Fruit fly (Drosophila melanogaster) whole organism, embryonic: Measurements from ENCODE around the gene Rpp14b.

Experiments
- BEAF-32 ChIP-seq: fragments of 200-800 bp; sonication (Bioruptor generic); optimal IDR thresholded peaks from 3 replicates; lab custom pipeline; 2017; ENCODE audit warnings: missing biosample characterization, missing genetic modification characterization, mild to moderate bottlenecking, moderate library complexity, missing genetic modification reagents
- C15 ChIP-seq: fragments of 200-800 bp; sonication (Bioruptor generic); IDR thresholded peaks from 3 replicates; pipeline ENCODE4 v1.3.6; 2022; ENCODE audit warnings: missing biosample characterization, missing genetic modification characterization
- CG10366 ChIP-seq: fragments of 200-800 bp; sonication (Bioruptor generic); IDR thresholded peaks from 2 replicates; pipeline ENCODE4 v1.3.6; 2022; ENCODE audit warnings: missing biosample characterization, missing genetic modification characterization
- CG10979 ChIP-seq: fragments of 200-800 bp; sonication (Bioruptor generic); optimal IDR thresholded peaks from 2 replicates; lab custom pipeline; 2018; ENCODE audit warnings: missing biosample characterization, mild to moderate bottlenecking, missing genetic modification characterization, moderate library complexity
- CG12236 ChIP-seq: fragments of 200-800 bp; sonication (Bioruptor generic); optimal IDR thresholded peaks from 2 replicates; lab custom pipeline; 2016; ENCODE audit warnings: missing biosample characterization, missing genetic modification characterization
- CG12391 ChIP-seq: fragments of 200-800 bp; sonication (Bioruptor generic); optimal IDR thresholded peaks from 3 replicates; lab custom pipeline; 2018; ENCODE audit warnings: missing biosample characterization, mild to moderate bottlenecking, missing genetic modification characterization, moderate library complexity
- CG12769 ChIP-seq: fragments of 200-800 bp; sonication (Bioruptor generic); optimal IDR thresholded peaks from 2 replicates; lab custom pipeline; 2019; ENCODE audit warnings: missing biosample characterization, mild to moderate bottlenecking, missing genetic modification characterization, moderate library complexity
- CG13123 ChIP-seq: fragments of 200-800 bp; sonication (Bioruptor generic); optimal IDR thresholded peaks from 2 replicates; lab custom pipeline; 2016; ENCODE audit warnings: missing biosample characterization, missing genetic modification characterization
- CG13424 ChIP-seq: fragments of 200-800 bp; sonication (Bioruptor generic); optimal IDR thresholded peaks from 2 replicates; lab custom pipeline; 2019; ENCODE audit warnings: missing biosample characterization, mild to moderate bottlenecking, missing genetic modification characterization, moderate library complexity
- CG15269 ChIP-seq: fragments of 200-800 bp; sonication (Bioruptor generic); optimal IDR thresholded peaks from 2 replicates; lab custom pipeline; 2018; ENCODE audit warnings: missing biosample characterization, mild to moderate bottlenecking, missing genetic modification characterization, moderate library complexity
- CG15514 ChIP-seq: fragments of 200-800 bp; sonication (Bioruptor generic); optimal IDR thresholded peaks from 3 replicates; lab custom pipeline; 2017; ENCODE audit warnings: missing biosample characterization, missing genetic modification characterization, mild to moderate bottlenecking, moderate library complexity, missing genetic modification reagents
- CG17361 ChIP-seq: fragments of 200-800 bp; sonication (Bioruptor generic); IDR thresholded peaks from 3 replicates; pipeline ENCODE4 v1.3.6; 2022; ENCODE audit warnings: missing biosample characterization, missing genetic modification characterization
- CG17385 ChIP-seq: fragments of 200-800 bp; sonication (Bioruptor generic); optimal IDR thresholded peaks from 3 replicates; lab custom pipeline; 2018; ENCODE audit warnings: missing biosample characterization, mild to moderate bottlenecking, missing genetic modification characterization
- CG2129 ChIP-seq: fragments of 200-800 bp; sonication (Bioruptor generic); IDR thresholded peaks from 2 replicates; pipeline ENCODE4 v1.3.6; 2022; ENCODE audit warnings: missing biosample characterization, missing genetic modification characterization; ENCODE audit not compliant: partially characterized antibody
- CG2199 ChIP-seq: fragments of 200-800 bp; sonication (Bioruptor generic); IDR thresholded peaks from 3 replicates; pipeline ENCODE4 v1.3.6; 2022; ENCODE audit warnings: missing biosample characterization, missing genetic modification characterization
- CG3065 ChIP-seq: fragments of 200-800 bp; sonication (Bioruptor generic); optimal IDR thresholded peaks from 2 replicates; lab custom pipeline; 2016; ENCODE audit warnings: missing biosample characterization, missing genetic modification characterization
- CG4328 ChIP-seq: fragments of 200-800 bp; sonication (Bioruptor generic); optimal IDR thresholded peaks from 3 replicates; lab custom pipeline; 2017; ENCODE audit warnings: missing biosample characterization, missing genetic modification reagents, missing genetic modification characterization
- CG5180 ChIP-seq: fragments of 200-800 bp; sonication (Bioruptor generic); optimal IDR thresholded peaks from 3 replicates; lab custom pipeline; 2017; ENCODE audit warnings: missing biosample characterization, missing genetic modification characterization, mild to moderate bottlenecking, moderate library complexity, missing genetic modification reagents
- CG7556 ChIP-seq: fragments of 200-800 bp; sonication (Bioruptor generic); optimal IDR thresholded peaks from 2 replicates; lab custom pipeline; 2017; ENCODE audit warnings: missing biosample characterization, mild to moderate bottlenecking, missing genetic modification characterization
- CG7963 ChIP-seq: fragments of 200-800 bp; sonication (Bioruptor generic); IDR thresholded peaks from 3 replicates; pipeline ENCODE4 v1.3.6; 2022; ENCODE audit warnings: missing biosample characterization, missing genetic modification characterization; ENCODE audit not compliant: partially characterized antibody
- CG8765 ChIP-seq: fragments of 200-800 bp; sonication (Bioruptor generic); IDR thresholded peaks from 2 replicates; pipeline ENCODE4 v1.3.6; 2022; ENCODE audit warnings: missing biosample characterization, missing genetic modification characterization
- CG9932 ChIP-seq: fragments of 200-800 bp; sonication (Bioruptor generic); IDR thresholded peaks from 2 replicates; pipeline ENCODE4 v1.3.6; 2022; ENCODE audit warnings: missing biosample characterization, missing genetic modification characterization
- Dbx ChIP-seq: fragments of 200-800 bp; sonication (Bioruptor generic); IDR thresholded peaks from 3 replicates; pipeline ENCODE4 v1.3.6; 2022; ENCODE audit warnings: missing biosample characterization, missing genetic modification characterization
- Dip2 ChIP-seq: fragments of 200-800 bp; sonication (Bioruptor generic); IDR thresholded peaks from 2 replicates; pipeline ENCODE4 v1.3.6; 2022; ENCODE audit warnings: missing biosample characterization, missing genetic modification characterization
- Dp ChIP-seq: fragments of 200-800 bp; sonication (Bioruptor generic); optimal IDR thresholded peaks from 2 replicates; lab custom pipeline; 2018; ENCODE audit warnings: missing biosample characterization, mild to moderate bottlenecking, missing genetic modification characterization, moderate library complexity
- ERR ChIP-seq: fragments of 200-800 bp; sonication (Bioruptor generic); optimal IDR thresholded peaks from 2 replicates; lab custom pipeline; 2016; ENCODE audit warnings: missing biosample characterization, missing genetic modification characterization
- H2.0 ChIP-seq: fragments of 200-800 bp; sonication (Bioruptor generic); IDR thresholded peaks from 2 replicates; pipeline ENCODE4 v1.3.6; 2022; ENCODE audit warnings: missing biosample characterization, missing genetic modification characterization
- Jarid2 ChIP-seq: fragments of 200-800 bp; sonication (Bioruptor generic); optimal IDR thresholded peaks from 3 replicates; lab custom pipeline; 2017; ENCODE audit warnings: mild to moderate bottlenecking, missing biosample characterization, missing genetic modification reagents, missing genetic modification characterization
- Lhr ChIP-seq: fragments of 200-800 bp; sonication (Bioruptor generic); optimal IDR thresholded peaks from 3 replicates; lab custom pipeline; 2017; ENCODE audit warnings: mild to moderate bottlenecking, missing biosample characterization, missing genetic modification reagents, missing genetic modification characterization
- Poxn ChIP-seq: fragments of 200-800 bp; sonication (Bioruptor generic); IDR thresholded peaks from 2 replicates; pipeline ENCODE4 v1.3.6; 2022; ENCODE audit warnings: missing biosample characterization, missing genetic modification characterization
- Sin3A ChIP-seq: fragments of >200 bp; optimal IDR thresholded peaks from 2 replicates; lab custom pipeline; 2018
- Six4 ChIP-seq: fragments of 200-800 bp; sonication (Bioruptor generic); optimal IDR thresholded peaks from 2 replicates; lab custom pipeline; 2016; ENCODE audit warnings: missing biosample characterization, missing genetic modification characterization
- Spps ChIP-seq: fragments of 200-800 bp; sonication (Bioruptor generic); optimal IDR thresholded peaks from 2 replicates; lab custom pipeline; 2018; ENCODE audit warnings: missing biosample characterization, mild to moderate bottlenecking, missing genetic modification characterization
- YL-1 ChIP-seq: fragments of 200-800 bp; sonication (Bioruptor generic); optimal IDR thresholded peaks from 3 replicates; lab custom pipeline; 2017; ENCODE audit warnings: missing biosample characterization, mild to moderate bottlenecking, missing genetic modification characterization
- ab ChIP-seq: fragments of 200-800 bp; sonication (Bioruptor generic); optimal IDR thresholded peaks from 2 replicates; lab custom pipeline; 2016; ENCODE audit warnings: missing biosample characterization, missing genetic modification characterization
- bbx ChIP-seq: fragments of 200-800 bp; sonication (Bioruptor generic); IDR thresholded peaks from 2 replicates; pipeline ENCODE4 v1.3.6; 2022; ENCODE audit warnings: missing biosample characterization, missing genetic modification characterization; ENCODE audit not compliant: partially characterized antibody
- bigmax ChIP-seq: fragments of 200-800 bp; sonication (Bioruptor generic); optimal IDR thresholded peaks from 2 replicates; lab custom pipeline; 2018; ENCODE audit warnings: missing biosample characterization, mild to moderate bottlenecking, missing genetic modification characterization
- chn ChIP-seq: fragments of 200-800 bp; sonication (Bioruptor generic); optimal IDR thresholded peaks from 2 replicates; lab custom pipeline; 2016; ENCODE audit warnings: missing biosample characterization, missing genetic modification characterization
- gsb ChIP-seq: fragments of 200-800 bp; sonication (Bioruptor generic); IDR thresholded peaks from 2 replicates; pipeline ENCODE4 v1.3.6; 2022; ENCODE audit warnings: missing biosample characterization, missing genetic modification characterization
- hth ChIP-seq: fragments of >200 bp; optimal IDR thresholded peaks from 2 replicates; lab custom pipeline; 2017; ENCODE audit warnings: inconsistent platforms
- jing ChIP-seq: fragments of 200-800 bp; sonication (Bioruptor generic); optimal IDR thresholded peaks from 2 replicates; lab custom pipeline; 2018; ENCODE audit warnings: missing biosample characterization, mild to moderate bottlenecking, missing genetic modification characterization
- kah ChIP-seq: fragments of 200-800 bp; sonication (Bioruptor generic); optimal IDR thresholded peaks from 2 replicates; lab custom pipeline; 2018; ENCODE audit warnings: missing biosample characterization, mild to moderate bottlenecking, missing genetic modification characterization
- kay ChIP-seq: fragments of 200-800 bp; sonication (Bioruptor generic); optimal IDR thresholded peaks from 2 replicates; lab custom pipeline; 2016; ENCODE audit warnings: missing biosample characterization, missing genetic modification characterization
- klu ChIP-seq: fragments of 200-800 bp; sonication (Bioruptor generic); IDR thresholded peaks from 2 replicates; pipeline ENCODE4 v1.3.6; 2022; ENCODE audit warnings: missing biosample characterization, missing genetic modification characterization
- nmo ChIP-seq: fragments of 200-800 bp; sonication (Bioruptor generic); optimal IDR thresholded peaks from 2 replicates; lab custom pipeline; 2018; ENCODE audit warnings: missing biosample characterization, mild to moderate bottlenecking, missing genetic modification characterization, moderate library complexity
- pho ChIP-seq: fragments of 200-800 bp; sonication (Bioruptor generic); optimal IDR thresholded peaks from 2 replicates; lab custom pipeline; 2016; ENCODE audit warnings: missing biosample characterization, missing genetic modification characterization
- prd ChIP-seq, 3 experiments: fragments of >200 bp in 2 of 3; fragments of 200-800 bp in 1 of 3; sonication (Bioruptor generic) in 1 of 3; optimal IDR thresholded peaks in 2 of 3; IDR thresholded peaks in 1 of 3; 2 replicates in 2 of 3; 3 replicates in 1 of 3; pipeline versions ENCODE4 v1.3.6 to Lab custom; 2017 to 2022; ENCODE audit warnings: missing biosample characterization in 1 of 3, missing genetic modification characterization in 1 of 3
- schlank ChIP-seq: fragments of 200-800 bp; sonication (Bioruptor generic); optimal IDR thresholded peaks from 2 replicates; lab custom pipeline; 2018; ENCODE audit warnings: missing biosample characterization, mild to moderate bottlenecking, missing genetic modification characterization
- sens-2 ChIP-seq: fragments of 200-800 bp; sonication (Bioruptor generic); IDR thresholded peaks from 2 replicates; pipeline ENCODE4 v1.3.6; 2022; ENCODE audit warnings: missing biosample characterization, missing genetic modification characterization
- slou ChIP-seq: fragments of 200-800 bp; sonication (Bioruptor generic); optimal IDR thresholded peaks from 3 replicates; lab custom pipeline; 2016; ENCODE audit warnings: missing biosample characterization, missing genetic modification characterization
- zen2 ChIP-seq: fragments of 200-800 bp; sonication (Bioruptor generic); IDR thresholded peaks from 3 replicates; pipeline ENCODE4 v1.3.6; 2022; ENCODE audit warnings: missing biosample characterization, missing genetic modification characterization; ENCODE audit not compliant: partially characterized antibody

Gene Rpp14b

dm6 chr3R:30092700-30093044 is 36.9 kb downstream of the Rpp14b start (continued):
- TF ChIP-seq C15 = 0 out of 3 replicates have a peak, but pooled peaks have one; percentile 65
- TF ChIP-seq CG8765 (GFP tag; lab: Robert Waterston, UW) = 0 out of 2 replicates have a peak, but pooled peaks have one; percentile 58
- no peak for TF ChIP-seq slou (GFP tag; lab: Kevin White, UChicago)
- peak; percentile 18 for TF ChIP-seq Lhr (GFP tag; lab: Kevin White, UChicago)
- peak; percentile 83 for TF ChIP-seq CG13424
- TF ChIP-seq Jarid2 (GFP tag; lab: Kevin White, UChicago) = peak; percentile 42
- TF ChIP-seq jing = peak; percentile 68
- TF ChIP-seq Dbx (GFP tag; lab: Robert Waterston, UW) = peak; percentile 90
- TF ChIP-seq CG12391 = peak; percentile 86
- no peak for TF ChIP-seq BEAF-32 (GFP tag; lab: Kevin White, UChicago)
- peak; percentile 76 for TF ChIP-seq klu
- TF ChIP-seq Sin3A (lab: Kevin White, UChicago) = no peak
- TF ChIP-seq CG17361 (GFP tag; lab: Robert Waterston, UW) = peak; percentile 82
- TF ChIP-seq Spps (tag; lab: Kevin White, UChicago) = peak; percentile 60
- TF ChIP-seq H2.0 (GFP tag; lab: Robert Waterston, UW) = peak; percentile 72
- peak; percentile 33 for TF ChIP-seq ab
- TF ChIP-seq CG2129 (GFP tag; lab: Robert Waterston, UW) = no peak
- TF ChIP-seq hth = no peak
- TF ChIP-seq Six4 (GFP tag; lab: Kevin White, UChicago) = peak; percentile 76
- TF ChIP-seq CG13123 (GFP tag; lab: Kevin White, UChicago) = peak; percentile 65
- no peak for TF ChIP-seq Dp (GFP tag; lab: Kevin White, UChicago)
- peak; percentile 73; the same call in 1 of the 3 replicates for TF ChIP-seq CG2199 (GFP tag; lab: Robert Waterston, UW)
- TF ChIP-seq CG10366 (GFP tag; lab: Robert Waterston, UW) = peak; percentile 91
- TF ChIP-seq CG15514 (GFP tag; lab: Kevin White, UChicago) = peak; percentile 68
- no peak for TF ChIP-seq Dip2 (GFP tag; lab: Robert Waterston, UW)
- no peak for TF ChIP-seq zen2 (GFP tag; lab: Robert Waterston, UW)
- no peak for TF ChIP-seq bigmax
- TF ChIP-seq ERR (GFP tag; lab: Kevin White, UChicago) = peak; percentile 84
- TF ChIP-seq schlank (tag; lab: Kevin White, UChicago) = peak; percentile 81
- peak; percentile 83 for TF ChIP-seq CG7556
- TF ChIP-seq YL-1 (GFP tag; lab: Kevin White, UChicago) = peak; percentile 16
- peak; percentile 96 for TF ChIP-seq CG12769
- no peak for TF ChIP-seq CG7963 (GFP tag; lab: Robert Waterston, UW)
- peak; percentile 29 for TF ChIP-seq CG3065 (GFP tag; lab: Kevin White, UChicago)
- TF ChIP-seq bbx = no peak
- peak; percentile 84 for TF ChIP-seq chn (GFP tag; lab: Kevin White, UChicago)
- peak; percentile 84 for TF ChIP-seq CG17385
- no peak for TF ChIP-seq prd (optimal IDR thresholded peaks at IDR 0.05; lab: Kevin White, UChicago)
- peak; percentile 91 for TF ChIP-seq prd (GFP tag; IDR thresholded peaks at IDR 0.05; lab: Robert Waterston, UW)
- TF ChIP-seq CG15269 (tag; lab: Kevin White, UChicago) = peak; percentile 87
- peak; percentile 54 for TF ChIP-seq kah (GFP tag; lab: Kevin White, UChicago)
- TF ChIP-seq sens-2 = peak; percentile 78
- peak; percentile 91 for TF ChIP-seq CG9932 (GFP tag; lab: Robert Waterston, UW)
- peak; percentile 86 for TF ChIP-seq pho (GFP tag; lab: Kevin White, UChicago)
- TF ChIP-seq kay (GFP tag; lab: Kevin White, UChicago) = peak; percentile 69
- peak; percentile 73 for TF ChIP-seq CG12236 (GFP tag; lab: Kevin White, UChicago)
- TF ChIP-seq Poxn = peak; percentile 78
- peak; percentile 62 for TF ChIP-seq CG5180 (GFP tag; lab: Kevin White, UChicago)
- peak; percentile 80 for TF ChIP-seq nmo
- peak; percentile 83 for TF ChIP-seq CG10979 (tag; lab: Kevin White, UChicago)
- TF ChIP-seq gsb = peak; percentile 80
- TF ChIP-seq CG4328 = peak; percentile 60
